In genomic region chrIII:5504164-5504563, ce11 we compare ENCODE assay signal across 6 worm cellular contexts.
TF ChIP-seq lines count a peak whose summit lies in the region.

No protein-coding gene starts in this region.

TF ChIP-seq in whole organism, L1 larva, 84 proteins besides CTCF, POLR2A, EP300 and RAD21 (continued from another document and continues in another):
- peak; percentile 39 to 50 (median 40) for TF ChIP-seq dpl-1 (GFP tag; optimal IDR thresholded peaks at IDR 0.05; lab: Kevin White, UChicago)
- no peak for TF ChIP-seq lin-39 (tag; optimal IDR thresholded peaks at IDR 0.05; lab: Kevin White, UChicago)
- TF ChIP-seq tbx-2 (tag; optimal IDR thresholded peaks at IDR 0.05; lab: Kevin White, UChicago), result no peak
- no peak for TF ChIP-seq alr-1 (tag; optimal IDR thresholded peaks at IDR 0.05; lab: Kevin White, UChicago; ENCODE audit: borderline replicate concordance)
- no peak for TF ChIP-seq ceh-88 (GFP tag; IDR thresholded peaks at IDR 0.05; lab: Robert Waterston, UW)
- TF ChIP-seq aha-1 (tag; optimal IDR thresholded peaks at IDR 0.05; lab: Kevin White, UChicago), result no peak
- TF ChIP-seq skn-1 (tag; optimal IDR thresholded peaks at IDR 0.05; lab: Kevin White, UChicago), result peak; percentile 46
- no peak for TF ChIP-seq egl-27 (tag; optimal IDR thresholded peaks at IDR 0.05; lab: Kevin White, UChicago)
- TF ChIP-seq unc-62 (GFP tag; optimal IDR thresholded peaks at IDR 0.05; lab: Kevin White, UChicago), result no peak
- peak; percentile 64 for TF ChIP-seq nhr-47 (tag; optimal IDR thresholded peaks at IDR 0.05; lab: Kevin White, UChicago)
- TF ChIP-seq ets-5 (GFP tag; IDR thresholded peaks at IDR 0.05; lab: Robert Waterston, UW), result no peak
- no peak for TF ChIP-seq pqm-1 (tag; optimal IDR thresholded peaks at IDR 0.05; lab: Kevin White, UChicago)
- TF ChIP-seq ces-1 (GFP tag; optimal IDR thresholded peaks at IDR 0.05; lab: Kevin White, UChicago), result no peak
- TF ChIP-seq hlh-4 (tag; optimal IDR thresholded peaks at IDR 0.05; lab: Kevin White, UChicago), result no peak
- TF ChIP-seq rnt-1 (tag; optimal IDR thresholded peaks at IDR 0.05; lab: Kevin White, UChicago), result peak; percentile 87
- peak; percentile 86 for TF ChIP-seq aly-2 (tag; optimal IDR thresholded peaks at IDR 0.05; lab: Kevin White, UChicago)
- TF ChIP-seq sptf-1 (tag; optimal IDR thresholded peaks at IDR 0.05; lab: Kevin White, UChicago), result no peak
- TF ChIP-seq blmp-1 (tag; optimal IDR thresholded peaks at IDR 0.05; lab: Kevin White, UChicago), result peak; percentile 83
- peak; percentile 49 for TF ChIP-seq nhr-77 (tag; optimal IDR thresholded peaks at IDR 0.05; lab: Kevin White, UChicago)
- no peak for TF ChIP-seq vab-15 (tag; optimal IDR thresholded peaks at IDR 0.05; lab: Kevin White, UChicago)
- no peak for TF ChIP-seq fkh-4 (tag; optimal IDR thresholded peaks at IDR 0.05; lab: Kevin White, UChicago; ENCODE audit: borderline replicate concordance)
- TF ChIP-seq nhr-28 (tag; optimal IDR thresholded peaks at IDR 0.05; lab: Kevin White, UChicago), result no peak
- TF ChIP-seq unc-98 (GFP tag; IDR thresholded peaks at IDR 0.05; lab: Robert Waterston, UW), result no peak

TF ChIP-seq in whole organism, L2 larva, 48 proteins besides CTCF, POLR2A, EP300 and RAD21 (continued from another document):
- TF ChIP-seq R02D3.7 (tag; optimal IDR thresholded peaks at IDR 0.05; lab: Kevin White, UChicago) (no peak), ceh-16 (tag; optimal IDR thresholded peaks at IDR 0.05; lab: Kevin White, UChicago) (peak; percentile 14), unc-55 (GFP tag; optimal IDR thresholded peaks at IDR 0.05; lab: Kevin White, UChicago) (peak; percentile 74), crh-2 (tag; optimal IDR thresholded peaks at IDR 0.05; lab: Kevin White, UChicago) (peak; percentile 79), sem-4 (tag; optimal IDR thresholded peaks at IDR 0.05; lab: Kevin White, UChicago) (no peak), nhr-21 (tag; optimal IDR thresholded peaks at IDR 0.05; lab: Kevin White, UChicago) (peak; percentile 55), nhr-25 (tag; optimal IDR thresholded peaks at IDR 0.05; lab: Kevin White, UChicago) (peak; percentile 18), snpc-4 (tag; optimal IDR thresholded peaks at IDR 0.05; lab: Kevin White, UChicago) (peak; percentile 16), unc-39 (tag; optimal IDR thresholded peaks at IDR 0.05; lab: Kevin White, UChicago) (no peak), nhr-23 (tag; optimal IDR thresholded peaks at IDR 0.05; lab: Kevin White, UChicago) (no peak), sma-3 (GFP tag; optimal IDR thresholded peaks at IDR 0.05; lab: Kevin White, UChicago) (peak; percentile 6), gmeb-1 (tag; optimal IDR thresholded peaks at IDR 0.05; lab: Kevin White, UChicago) (peak; percentile 51), nhr-77 (tag; optimal IDR thresholded peaks at IDR 0.05; lab: Kevin White, UChicago) (no peak), ztf-1 (GFP tag; conservative IDR thresholded peaks at IDR 0.05; lab: Robert Waterston, UW) (no peak), zag-1 (tag; optimal IDR thresholded peaks at IDR 0.05; lab: Kevin White, UChicago) (no peak), blmp-1 (tag; optimal IDR thresholded peaks at IDR 0.05; lab: Kevin White, UChicago; ENCODE audit: insufficient read depth) (peak; percentile 50), nhr-6 (tag; optimal IDR thresholded peaks at IDR 0.05; lab: Kevin White, UChicago) (peak; percentile 2), nhr-129 (tag; optimal IDR thresholded peaks at IDR 0.05; lab: Kevin White, UChicago) (peak; percentile 81), dmd-4 (tag; optimal IDR thresholded peaks at IDR 0.05; lab: Kevin White, UChicago) (no peak), egl-27 (tag; optimal IDR thresholded peaks at IDR 0.05; lab: Kevin White, UChicago) (peak; percentile 3), Y55F3AM.14 (GFP tag; optimal IDR thresholded peaks at IDR 0.05; lab: Kevin White, UChicago) (peak; percentile 1), fos-1 (tag; optimal IDR thresholded peaks at IDR 0.05; lab: Kevin White, UChicago) (peak; percentile 50), peb-1 (tag; optimal IDR thresholded peaks at IDR 0.05; lab: Kevin White, UChicago) (no peak)

TF ChIP-seq in whole organism, L3 larva, 47 proteins besides CTCF, POLR2A, EP300 and RAD21 (continued from another document):
- peak; percentile 56 for TF ChIP-seq snpc-4 (tag; optimal IDR thresholded peaks at IDR 0.05; lab: Kevin White, UChicago)
- peak; percentile 56 for TF ChIP-seq elt-2 (tag; optimal IDR thresholded peaks at IDR 0.05; lab: Kevin White, UChicago)
- TF ChIP-seq lsy-12 (tag; optimal IDR thresholded peaks at IDR 0.05; lab: Kevin White, UChicago), result peak; percentile 40
- peak; percentile 28 for TF ChIP-seq hmg-11 (tag; optimal IDR thresholded peaks at IDR 0.05; lab: Kevin White, UChicago)
- peak; percentile 70 for TF ChIP-seq nfya-1 (tag; optimal IDR thresholded peaks at IDR 0.05; lab: Kevin White, UChicago; ENCODE audit: insufficient read depth)
- TF ChIP-seq ceh-28 (tag; optimal IDR thresholded peaks at IDR 0.05; lab: Kevin White, UChicago), result peak; percentile 56
- TF ChIP-seq ama-1 (optimal IDR thresholded peaks at IDR 0.05; lab: Kevin White, UChicago), result peak; percentile 98
- no peak for TF ChIP-seq elt-1 (tag; optimal IDR thresholded peaks at IDR 0.05; lab: Kevin White, UChicago)
- peak; percentile 45 for TF ChIP-seq nhr-23 (tag; optimal IDR thresholded peaks at IDR 0.05; lab: Kevin White, UChicago)
- TF ChIP-seq nhr-28 (tag; optimal IDR thresholded peaks at IDR 0.05; lab: Kevin White, UChicago), result no peak
- peak; percentile 34 for TF ChIP-seq pqm-1 (tag; optimal IDR thresholded peaks at IDR 0.05; lab: Kevin White, UChicago)
- peak in 1 of 3 experiments; percentile 38 for TF ChIP-seq elt-3 (tag; optimal IDR thresholded peaks at IDR 0.05; lab: Kevin White, UChicago)
- no peak for TF ChIP-seq pha-4 (tag; optimal IDR thresholded peaks at IDR 0.05; lab: Kevin White, UChicago)
- no peak for TF ChIP-seq zag-1 (tag; optimal IDR thresholded peaks at IDR 0.05; lab: Kevin White, UChicago)
- no peak for TF ChIP-seq nhr-11 (tag; optimal IDR thresholded peaks at IDR 0.05; lab: Kevin White, UChicago)
- TF ChIP-seq fkh-2 (tag; optimal IDR thresholded peaks at IDR 0.05; lab: Kevin White, UChicago), result no peak
- TF ChIP-seq lin-39 (tag; optimal IDR thresholded peaks at IDR 0.05; lab: Kevin White, UChicago), result peak; percentile 4
- TF ChIP-seq nhr-76 (tag; optimal IDR thresholded peaks at IDR 0.05; lab: Kevin White, UChicago), result no peak
- TF ChIP-seq nhr-43 (tag; optimal IDR thresholded peaks at IDR 0.05; lab: Kevin White, UChicago; ENCODE audit: poor library complexity, severe bottlenecking), result peak; percentile 28
- TF ChIP-seq lin-15B (tag; optimal IDR thresholded peaks at IDR 0.05; lab: Kevin White, UChicago), result peak; percentile 25
- no peak for TF ChIP-seq aly-2 (tag; optimal IDR thresholded peaks at IDR 0.05; lab: Kevin White, UChicago)

TF ChIP-seq in whole organism, L4 larva, 104 proteins besides CTCF, POLR2A, EP300 and RAD21 (continued from another document and continues in another):
- TF ChIP-seq hlh-30 (tag; optimal IDR thresholded peaks at IDR 0.05; lab: Kevin White, UChicago; ENCODE audit: insufficient read depth) (peak; percentile 52), php-3 (GFP tag; IDR thresholded peaks at IDR 0.05; lab: Robert Waterston, UW) (0 out of 2 replicates have a peak, but pooled peaks have one; percentile 40), ZK337.2 (GFP tag; IDR thresholded peaks at IDR 0.05; lab: Robert Waterston, UW) (no peak), dpl-1 (GFP tag; optimal IDR thresholded peaks at IDR 0.05; lab: Kevin White, UChicago) (peak; percentile 44), lsy-2 (tag; optimal IDR thresholded peaks at IDR 0.05; lab: Kevin White, UChicago) (peak in 1 of 2 experiments; percentile 75), madf-9 (GFP tag; conservative IDR thresholded peaks at IDR 0.05; lab: Robert Waterston, UW) (no peak), ces-1 (GFP tag; optimal IDR thresholded peaks at IDR 0.05; lab: Kevin White, UChicago) (peak; percentile 43), hmg-1.1 (GFP tag; IDR thresholded peaks at IDR 0.05; lab: Robert Waterston, UW) (peak; percentile 36; the same call in 1 of the 2 replicates), mep-1 (tag; optimal IDR thresholded peaks at IDR 0.05; lab: Kevin White, UChicago) (peak; percentile 20), egl-27 (tag; optimal IDR thresholded peaks at IDR 0.05; lab: Kevin White, UChicago) (no peak), ama-1 (optimal IDR thresholded peaks at IDR 0.05; lab: Kevin White, UChicago) (peak; percentile 83), lin-1 (GFP tag; IDR thresholded peaks at IDR 0.05; lab: Robert Waterston, UW) (peak; percentile 50; the same call in 1 of the 2 replicates), dve-1 (tag; optimal IDR thresholded peaks at IDR 0.05; lab: Kevin White, UChicago; ENCODE audit: insufficient read depth) (peak; percentile 77), Y105C5A.15 (GFP tag; IDR thresholded peaks at IDR 0.05; lab: Robert Waterston, UW) (no peak), aha-1 (tag; lab: Kevin White, UChicago) (peak; percentile 54), snpc-4 (tag; optimal IDR thresholded peaks at IDR 0.05; lab: Kevin White, UChicago) (no peak), mxl-3 (GFP tag; optimal IDR thresholded peaks at IDR 0.05; lab: Kevin White, UChicago) (peak; percentile 35), fkh-10 (GFP tag; optimal IDR thresholded peaks at IDR 0.05; lab: Kevin White, UChicago) (peak; percentile 30), mdl-1 (tag; optimal IDR thresholded peaks at IDR 0.05; lab: Kevin White, UChicago) (peak in 1 of 2 experiments; percentile 41), T20F7.1 (GFP tag; optimal IDR thresholded peaks at IDR 0.05; lab: Kevin White, UChicago) (peak; percentile 19), hif-1 (tag; optimal IDR thresholded peaks at IDR 0.05; lab: Kevin White, UChicago) (peak in 1 of 2 experiments; percentile 14), ctbp-1 (GFP tag; IDR thresholded peaks at IDR 0.05; lab: Robert Waterston, UW) (peak; percentile 43; the same call in 1 of the 2 replicates), nhr-25 (tag; optimal IDR thresholded peaks at IDR 0.05; lab: Kevin White, UChicago; ENCODE audit: borderline replicate concordance, insufficient read depth) (peak; percentile 56)

TF ChIP-seq in whole organism, mixed stage, embryonic, 35 proteins besides CTCF, POLR2A, EP300 and RAD21 (continued from another document):
- TF ChIP-seq elt-1 (tag; optimal IDR thresholded peaks at IDR 0.05; lab: Kevin White, UChicago; ENCODE audit: borderline replicate concordance, insufficient read depth), result no peak
- no peak for TF ChIP-seq sem-2 (GFP tag; optimal IDR thresholded peaks at IDR 0.05; lab: Kevin White, UChicago)
- no peak for TF ChIP-seq ceh-39 (tag; optimal IDR thresholded peaks at IDR 0.05; lab: Kevin White, UChicago)
- peak; percentile 86 for TF ChIP-seq ces-1 (GFP tag; optimal IDR thresholded peaks at IDR 0.05; lab: Kevin White, UChicago)
- no peak for TF ChIP-seq ham-2 (GFP tag; optimal IDR thresholded peaks at IDR 0.05; lab: Kevin White, UChicago)
- TF ChIP-seq ceh-43 (GFP tag; optimal IDR thresholded peaks at IDR 0.05; lab: Kevin White, UChicago), result no peak
- no peak for TF ChIP-seq blmp-1 (tag; optimal IDR thresholded peaks at IDR 0.05; lab: Kevin White, UChicago)
- no peak for TF ChIP-seq drap-1 (GFP tag; optimal IDR thresholded peaks at IDR 0.05; lab: Kevin White, UChicago)
- peak; percentile 26 for TF ChIP-seq elt-3 (tag; optimal IDR thresholded peaks at IDR 0.05; lab: Kevin White, UChicago)

TF ChIP-seq in whole organism, young adult, 124 proteins besides CTCF, POLR2A, EP300 and RAD21 (continued from another document):
- TF ChIP-seq nhr-80 (tag; optimal IDR thresholded peaks at IDR 0.05; lab: Kevin White, UChicago), result peak; percentile 32
- TF ChIP-seq lin-40 (tag; optimal IDR thresholded peaks at IDR 0.05; lab: Kevin White, UChicago), result peak; percentile 23
- no peak for TF ChIP-seq lin-54 (GFP tag; optimal IDR thresholded peaks at IDR 0.05; lab: Kevin White, UChicago)
- TF ChIP-seq snpc-4 (GFP tag; optimal IDR thresholded peaks at IDR 0.05; lab: Kevin White, UChicago), result no peak
- TF ChIP-seq snpc-4 (tag; optimal IDR thresholded peaks at IDR 0.05; lab: Kevin White, UChicago), result peak in 1 of 4 experiments; percentile 18
- peak in 1 of 2 experiments; percentile 12 for TF ChIP-seq let-607 (tag; optimal IDR thresholded peaks at IDR 0.05; lab: Kevin White, UChicago)
- TF ChIP-seq egl-44 (GFP tag; IDR thresholded peaks at IDR 0.05; lab: Robert Waterston, UW), result 0 out of 2 replicates have a peak, but pooled peaks have one; percentile 16
- TF ChIP-seq lsl-1 (GFP tag; optimal IDR thresholded peaks at IDR 0.05; lab: Kevin White, UChicago), result no peak
- TF ChIP-seq zim-3 (tag; optimal IDR thresholded peaks at IDR 0.05; lab: Kevin White, UChicago), result no peak
